Worm (Caenorhabditis elegans) whole organism, L4/young adult: ENCODE data around the gene hot-4.

Experiments
- W03F9.2 ChIP-seq: fragments of 150-350 bp; optimal IDR thresholded peaks from 2 replicates; lab custom pipeline; 2014; ENCODE audit warnings: missing biosample characterization, missing genetic modification characterization
- dao-5 ChIP-seq: sonication (generic microtip); optimal IDR thresholded peaks from 2 replicates; lab custom pipeline; 2016; ENCODE audit warnings: missing genotype, missing genetic modification characterization, moderate library complexity, missing compliant biosample characterization
- him-1 ChIP-seq: sonication (generic microtip); optimal IDR thresholded peaks from 2 replicates; lab custom pipeline; 2016; ENCODE audit warnings: missing genotype, missing genetic modification reagents, missing genetic modification characterization, missing compliant biosample characterization

The hot-4 gene

ce11 chrIII:6268061-6268460, 50.8 kb downstream of the hot-4 start, which contains the start of gene srg-7:
srg-7 (minus strand) TSS chrIII:6268161.
- no peak for TF ChIP-seq dao-5 (tag; lab: Kevin White, UChicago)
- no peak for TF ChIP-seq W03F9.2
- TF ChIP-seq him-1 (tag; lab: Kevin White, UChicago): no peak

- TF ChIP-seq him-1 (tag; lab: Kevin White, UChicago): no peak
- TF ChIP-seq W03F9.2: no peak
- no peak for TF ChIP-seq dao-5 (tag; lab: Kevin White, UChicago)
Measured at ce11 chrIII:6270277-6270676, 53.1 kb downstream of the hot-4 start, which contains the start of gene srg-3. srg-3 (minus strand) TSS chrIII:6270377.

ce11 chrIII:6272868-6273267, 55.7 kb downstream of the hot-4 start, which contains the start of gene C18F10.2:
C18F10.2 (plus strand) TSS chrIII:6273168.
- no peak for TF ChIP-seq him-1 (tag; lab: Kevin White, UChicago)
- no peak for TF ChIP-seq W03F9.2
- TF ChIP-seq dao-5 (tag; lab: Kevin White, UChicago): no peak
